Worm (Caenorhabditis elegans) whole organism, midembryonic: ENCODE data around the gene dpf-4.

ENCODE experiments used
- T22C8.4 ChIP-seq: fragments of 200-800 bp; sonication (Bioruptor generic); IDR thresholded peaks from 2 replicates; pipeline ENCODE4 v1.3.6; 2022; ENCODE audit warnings: missing genetic modification characterization, missing compliant biosample characterization
- ztf-29 ChIP-seq: fragments of 200-800 bp; sonication (Bioruptor generic); IDR thresholded peaks from 2 replicates; pipeline ENCODE4 v1.3.6; 2022; ENCODE audit warnings: missing genetic modification reagents, missing genetic modification characterization, missing compliant biosample characterization

ce11 chrIII:5875705-5876104 is 16.6 kb downstream of the dpf-4 start:
- no peak for TF ChIP-seq T22C8.4 (GFP tag; lab: Robert Waterston, UW)
- no peak for TF ChIP-seq ztf-29 (GFP tag; lab: Robert Waterston, UW)
